Worm (Caenorhabditis elegans): Measurements from ENCODE around the gene C52B11.5.

DNA sequence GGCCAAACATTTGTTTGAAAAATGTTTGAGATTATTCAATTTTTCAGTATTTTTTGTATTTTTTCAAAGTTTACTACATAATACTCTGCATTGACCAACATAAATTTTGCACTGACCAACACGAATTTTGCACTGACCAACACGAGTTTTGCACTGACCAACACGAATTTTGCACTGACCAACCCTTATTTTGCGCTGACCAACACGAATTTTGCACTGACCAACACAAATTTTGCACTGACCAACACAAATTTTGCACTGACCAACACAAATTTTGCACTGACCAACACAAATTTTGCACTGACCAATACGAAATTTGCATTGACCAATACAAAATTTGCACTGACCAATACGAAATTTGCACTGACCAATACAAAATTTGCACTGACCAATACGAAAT lies 20.3 kb downstream of the C52B11.5 start:
- TF ChIP-seq nhr-237 (tag; optimal IDR thresholded peaks at IDR 0.05) (no peak), nhr-12 (tag; optimal IDR thresholded peaks at IDR 0.05) (no peak), mdl-1 (tag; optimal IDR thresholded peaks at IDR 0.05) (no peak), nhr-11 (tag; optimal IDR thresholded peaks at IDR 0.05) (no peak), nhr-6 (tag; optimal IDR thresholded peaks at IDR 0.05) (no peak)

Measured in whole organism, L2 larva.